Worm (Caenorhabditis elegans) whole organism, L4 larva: ENCODE results near the gene fbxa-139.

Experiments
- F44E2.7 ChIP-seq: fragments of 200-800 bp; sonication (Bioruptor generic); IDR thresholded peaks from 2 replicates; pipeline ENCODE4 v2.1.2; 2022; ENCODE audit warnings: missing genetic modification characterization, missing compliant biosample characterization
- ZK546.5 ChIP-seq, 2 experiments: sonication (generic microtip); optimal IDR thresholded peaks; 2 replicates each; lab custom pipeline; 2017; ENCODE audit warnings: missing biosample characterization in 2 of 2, missing genetic modification characterization in 2 of 2
- ceh-82 ChIP-seq: sonication (generic microtip); optimal IDR thresholded peaks from 2 replicates; lab custom pipeline; 2017; ENCODE audit warnings: missing biosample characterization, missing genetic modification characterization
- daf-12 ChIP-seq: fragments of 150-350 bp; optimal IDR thresholded peaks from 2 replicates; lab custom pipeline; 2014; ENCODE audit warnings: missing biosample characterization, missing genetic modification reagents, missing genetic modification characterization
- fkh-10 ChIP-seq: fragments of 150-350 bp; optimal IDR thresholded peaks from 2 replicates; lab custom pipeline; 2014; ENCODE audit warnings: missing biosample characterization, missing genetic modification reagents, missing genetic modification characterization
- hlh-11 ChIP-seq: fragments of 200-800 bp; sonication (Bioruptor generic); optimal IDR thresholded peaks from 2 replicates; lab custom pipeline; 2018; ENCODE audit warnings: mild to moderate bottlenecking, missing genetic modification characterization, missing compliant biosample characterization
- lin-15B ChIP-seq: fragments of 150-350 bp; sonication (generic microtip); optimal IDR thresholded peaks from 3 replicates; lab custom pipeline; 2014; ENCODE audit warnings: missing biosample characterization, missing genetic modification characterization
- lir-3 ChIP-seq: sonication (generic microtip); optimal IDR thresholded peaks from 2 replicates; lab custom pipeline; 2016; ENCODE audit warnings: mild to moderate bottlenecking, missing genetic modification characterization, missing compliant biosample characterization
- lsy-2 ChIP-seq, 2 experiments: fragments of 150-350 bp in 1 of 2; sonication (generic microtip) in 1 of 2; optimal IDR thresholded peaks; 2 replicates each; lab custom pipeline; 2014 to 2017; ENCODE audit warnings: missing biosample characterization in 2 of 2, missing genetic modification characterization in 2 of 2
- nhr-237 ChIP-seq: sonication (generic microtip); optimal IDR thresholded peaks from 2 replicates; lab custom pipeline; 2017; ENCODE audit warnings: missing biosample characterization, missing genetic modification characterization
- skn-1 ChIP-seq: fragments of 150-350 bp; optimal IDR thresholded peaks from 2 replicates; lab custom pipeline; 2014; ENCODE audit warnings: missing biosample characterization, missing genetic modification characterization
- snpc-4 ChIP-seq: fragments of 150-350 bp; optimal IDR thresholded peaks from 2 replicates; lab custom pipeline; 2014; ENCODE audit warnings: missing biosample characterization, missing genetic modification characterization
- zag-1 ChIP-seq: fragments of 150-350 bp; optimal IDR thresholded peaks from 2 replicates; lab custom pipeline; 2014; ENCODE audit warnings: missing biosample characterization, missing genetic modification characterization

- TF ChIP-seq hlh-11 (tag; lab: Kevin White, UChicago) (no peak), lsy-2 (tag; optimal IDR thresholded peaks at IDR 0.05; lab: Kevin White, UChicago) (no peak), fkh-10 (GFP tag; lab: Kevin White, UChicago) (no peak), nhr-237 (no peak), F44E2.7 (no peak), ceh-82 (no peak), skn-1 (tag; lab: Kevin White, UChicago) (no peak), zag-1 (tag; lab: Kevin White, UChicago) (no peak), ZK546.5 (tag; optimal IDR thresholded peaks at IDR 0.05; lab: Kevin White, UChicago) (no peak), daf-12 (tag; lab: Kevin White, UChicago) (no peak), lir-3 (tag; lab: Kevin White, UChicago) (no peak), lin-15B (no peak), snpc-4 (tag; lab: Kevin White, UChicago) (no peak)
Measured at ce11 chrV:15572613-15573012, 21.9 kb downstream of the fbxa-139 start, which contains the start of gene fbxa-94.
